Worm (Caenorhabditis elegans): ENCODE data around the gene Y61A9LA.12.
"Not testable (repeated sequence)": the region's sequence is repeated elsewhere in the genome, so short reads cannot be mapped to it uniquely, and the experiment has no call there.

The Y61A9LA.12 gene

ce11 chrV:4571997-4572396 is 18.3 kb downstream of the Y61A9LA.12 start:
- TF ChIP-seq ztf-29 (GFP tag; IDR thresholded peaks at IDR 0.05): no peak
- TF ChIP-seq ref-1 (GFP tag; conservative IDR thresholded peaks at IDR 0.05): no peak
- no peak for TF ChIP-seq ztf-23 (GFP tag; IDR thresholded peaks at IDR 0.05)
- no peak for TF ChIP-seq klf-2 (GFP tag; conservative IDR thresholded peaks at IDR 0.05)
- no peak for TF ChIP-seq tab-1 (GFP tag; IDR thresholded peaks at IDR 0.05)
- TF ChIP-seq flt-1 (GFP tag; IDR thresholded peaks at IDR 0.05): no peak
- TF ChIP-seq cog-1 (tag; optimal IDR thresholded peaks at IDR 0.05): no peak
- TF ChIP-seq T22C8.4 (GFP tag; IDR thresholded peaks at IDR 0.05): no peak
- no peak for TF ChIP-seq med-1 (GFP tag; optimal IDR thresholded peaks at IDR 0.05; ENCODE audit: insufficient read depth)

- not testable (repeated sequence) for TF ChIP-seq ztf-23, tab-1, T22C8.4 (GFP tag; IDR thresholded peaks at IDR 0.05)
Measured at ce11 chrV:4573824-4574223, 20.2 kb downstream of the Y61A9LA.12 start, which contains the start of gene hpo-39. TSS of gene hpo-39 (minus strand) at chrV:4573924.

ce11 chrV:4575458-4575857 is 21.8 kb downstream of the Y61A9LA.12 start:
- TF ChIP-seq ref-1 (GFP tag; conservative IDR thresholded peaks at IDR 0.05) (no peak), tab-1 (GFP tag; IDR thresholded peaks at IDR 0.05) (no peak), cog-1 (tag; optimal IDR thresholded peaks at IDR 0.05) (no peak), med-1 (GFP tag; optimal IDR thresholded peaks at IDR 0.05; ENCODE audit: insufficient read depth) (no peak), flt-1 (GFP tag; IDR thresholded peaks at IDR 0.05) (no peak), ztf-23 (GFP tag; IDR thresholded peaks at IDR 0.05) (no peak)

ce11 chrV:4580594-4580993 is 26.9 kb downstream of the Y61A9LA.12 start:
- TF ChIP-seq T22C8.4 (GFP tag; IDR thresholded peaks at IDR 0.05) (no peak), klf-2 (GFP tag; conservative IDR thresholded peaks at IDR 0.05) (no peak), ztf-23 (GFP tag; IDR thresholded peaks at IDR 0.05) (no peak), ref-1 (GFP tag; conservative IDR thresholded peaks at IDR 0.05) (no peak), flt-1 (GFP tag; IDR thresholded peaks at IDR 0.05) (no peak), cog-1 (tag; optimal IDR thresholded peaks at IDR 0.05) (no peak), ztf-29 (GFP tag; IDR thresholded peaks at IDR 0.05) (no peak), med-1 (GFP tag; optimal IDR thresholded peaks at IDR 0.05; ENCODE audit: insufficient read depth) (no peak), tab-1 (GFP tag; IDR thresholded peaks at IDR 0.05) (no peak)

ce11 chrV:4585009-4585408 is 31.3 kb downstream of the Y61A9LA.12 start, which contains the start of gene Y61A9LA.1:
TSS of gene Y61A9LA.1 (plus strand) at chrV:4585309.
- no peak for TF ChIP-seq ref-1 (GFP tag; conservative IDR thresholded peaks at IDR 0.05)
- TF ChIP-seq ztf-29 (GFP tag; IDR thresholded peaks at IDR 0.05): no peak
- no peak for TF ChIP-seq klf-2 (GFP tag; conservative IDR thresholded peaks at IDR 0.05)
- no peak for TF ChIP-seq flt-1 (GFP tag; IDR thresholded peaks at IDR 0.05)
- TF ChIP-seq ztf-23 (GFP tag; IDR thresholded peaks at IDR 0.05): no peak
- no peak for TF ChIP-seq T22C8.4 (GFP tag; IDR thresholded peaks at IDR 0.05)
- no peak for TF ChIP-seq tab-1 (GFP tag; IDR thresholded peaks at IDR 0.05)
- no peak for TF ChIP-seq cog-1 (tag; optimal IDR thresholded peaks at IDR 0.05)
- TF ChIP-seq med-1 (GFP tag; optimal IDR thresholded peaks at IDR 0.05; ENCODE audit: insufficient read depth): no peak

ce11 chrV:4590791-4591190 is 37.1 kb downstream of the Y61A9LA.12 start:
- TF ChIP-seq med-1 (GFP tag; optimal IDR thresholded peaks at IDR 0.05; ENCODE audit: insufficient read depth) (no peak), T22C8.4 (GFP tag; IDR thresholded peaks at IDR 0.05) (no peak), flt-1 (GFP tag; IDR thresholded peaks at IDR 0.05) (no peak), ztf-23 (GFP tag; IDR thresholded peaks at IDR 0.05) (no peak), tab-1 (GFP tag; IDR thresholded peaks at IDR 0.05) (no peak), ztf-29 (GFP tag; IDR thresholded peaks at IDR 0.05) (no peak), ref-1 (GFP tag; conservative IDR thresholded peaks at IDR 0.05) (no peak), cog-1 (tag; optimal IDR thresholded peaks at IDR 0.05) (no peak), klf-2 (GFP tag; conservative IDR thresholded peaks at IDR 0.05) (no peak)

ce11 chrV:4598489-4598888 is 44.8 kb downstream of the Y61A9LA.12 start:
- TF ChIP-seq ztf-23 (GFP tag; IDR thresholded peaks at IDR 0.05) (no peak), klf-2 (GFP tag; conservative IDR thresholded peaks at IDR 0.05) (no peak), T22C8.4 (GFP tag; IDR thresholded peaks at IDR 0.05) (no peak), med-1 (GFP tag; optimal IDR thresholded peaks at IDR 0.05; ENCODE audit: insufficient read depth) (no peak), cog-1 (tag; optimal IDR thresholded peaks at IDR 0.05) (no peak), tab-1 (GFP tag; IDR thresholded peaks at IDR 0.05) (no peak), flt-1 (GFP tag; IDR thresholded peaks at IDR 0.05) (no peak), ztf-29 (GFP tag; IDR thresholded peaks at IDR 0.05) (no peak), ref-1 (GFP tag; conservative IDR thresholded peaks at IDR 0.05) (no peak)

ce11 chrV:4599225-4599624 is 45.6 kb downstream of the Y61A9LA.12 start:
- TF ChIP-seq flt-1 (GFP tag; IDR thresholded peaks at IDR 0.05) (no peak), T22C8.4 (GFP tag; IDR thresholded peaks at IDR 0.05) (no peak), ref-1 (GFP tag; conservative IDR thresholded peaks at IDR 0.05) (no peak), klf-2 (GFP tag; conservative IDR thresholded peaks at IDR 0.05) (no peak), ztf-23 (GFP tag; IDR thresholded peaks at IDR 0.05) (no peak), ztf-29 (GFP tag; IDR thresholded peaks at IDR 0.05) (no peak), tab-1 (GFP tag; IDR thresholded peaks at IDR 0.05) (no peak), cog-1 (tag; optimal IDR thresholded peaks at IDR 0.05) (no peak)

Data from whole organism, midembryonic.